Fruit fly (Drosophila melanogaster) whole organism, embryonic: ENCODE results near the gene CG1801.

ENCODE experiments used
- Atf-2 ChIP-seq: fragments of 200-800 bp; sonication (Bioruptor generic); optimal IDR thresholded peaks from 2 replicates; lab custom pipeline; 2016; ENCODE audit warnings: missing biosample characterization, missing genetic modification characterization
- BEAF-32 ChIP-seq: fragments of 200-800 bp; sonication (Bioruptor generic); optimal IDR thresholded peaks from 3 replicates; lab custom pipeline; 2017; ENCODE audit warnings: missing biosample characterization, missing genetic modification characterization, mild to moderate bottlenecking, moderate library complexity, missing genetic modification reagents
- BtbVII ChIP-seq: fragments of 200-800 bp; sonication (Bioruptor generic); optimal IDR thresholded peaks from 3 replicates; lab custom pipeline; 2017; ENCODE audit warnings: missing biosample characterization, mild to moderate bottlenecking, missing genetic modification characterization
- CG10209 ChIP-seq: fragments of 200-800 bp; sonication (Bioruptor generic); optimal IDR thresholded peaks from 3 replicates; lab custom pipeline; 2017; ENCODE audit warnings: missing biosample characterization, mild to moderate bottlenecking, missing genetic modification characterization, missing genetic modification reagents
- CG11085 ChIP-seq: fragments of 200-800 bp; sonication (Bioruptor generic); IDR thresholded peaks from 2 replicates; pipeline ENCODE4 v1.3.6; 2022; ENCODE audit warnings: missing biosample characterization, missing genetic modification characterization
- CG11723 ChIP-seq: fragments of 200-800 bp; sonication (Bioruptor generic); optimal IDR thresholded peaks from 2 replicates; lab custom pipeline; 2017; ENCODE audit warnings: missing biosample characterization, mild to moderate bottlenecking, missing genetic modification characterization
- CG12769 ChIP-seq: fragments of 200-800 bp; sonication (Bioruptor generic); optimal IDR thresholded peaks from 2 replicates; lab custom pipeline; 2019; ENCODE audit warnings: missing biosample characterization, mild to moderate bottlenecking, missing genetic modification characterization, moderate library complexity
- CG13287 ChIP-seq: fragments of 200-800 bp; sonication (Bioruptor generic); IDR thresholded peaks from 2 replicates; pipeline ENCODE4 v1.3.6; 2022; ENCODE audit warnings: missing biosample characterization, missing genetic modification characterization; ENCODE audit not compliant: partially characterized antibody
- CG13775 ChIP-seq: fragments of 200-800 bp; sonication (Bioruptor generic); optimal IDR thresholded peaks from 3 replicates; lab custom pipeline; 2017; ENCODE audit warnings: missing biosample characterization, mild to moderate bottlenecking, missing genetic modification characterization
- CG14441 ChIP-seq: fragments of 200-800 bp; sonication (Bioruptor generic); IDR thresholded peaks from 2 replicates; pipeline ENCODE4 v1.3.6; 2022; ENCODE audit warnings: missing biosample characterization, missing genetic modification characterization
- CG16863 ChIP-seq: fragments of 200-800 bp; sonication (Bioruptor generic); optimal IDR thresholded peaks from 3 replicates; lab custom pipeline; 2016; ENCODE audit warnings: missing biosample characterization, missing genetic modification characterization
- CG2199 ChIP-seq: fragments of 200-800 bp; sonication (Bioruptor generic); IDR thresholded peaks from 3 replicates; pipeline ENCODE4 v1.3.6; 2022; ENCODE audit warnings: missing biosample characterization, missing genetic modification characterization
- CG2202 ChIP-seq: fragments of 200-800 bp; sonication (Bioruptor generic); optimal IDR thresholded peaks from 2 replicates; lab custom pipeline; 2018; ENCODE audit warnings: missing biosample characterization, mild to moderate bottlenecking, missing genetic modification characterization
- CG2678 ChIP-seq: fragments of 200-800 bp; sonication (Bioruptor generic); optimal IDR thresholded peaks from 3 replicates; lab custom pipeline; 2019; ENCODE audit warnings: missing biosample characterization, mild to moderate bottlenecking, missing genetic modification characterization, moderate library complexity
- CG31365 ChIP-seq: fragments of 200-800 bp; sonication (Bioruptor generic); optimal IDR thresholded peaks from 2 replicates; lab custom pipeline; 2018; ENCODE audit warnings: missing biosample characterization, mild to moderate bottlenecking, missing genetic modification characterization
- CG32532 ChIP-seq: fragments of 200-800 bp; sonication (Bioruptor generic); IDR thresholded peaks from 2 replicates; pipeline ENCODE4 v1.3.6; 2022; ENCODE audit warnings: missing biosample characterization, missing genetic modification characterization
- CG33557 ChIP-seq: fragments of 200-800 bp; sonication (Bioruptor generic); optimal IDR thresholded peaks from 2 replicates; lab custom pipeline; 2019; ENCODE audit warnings: missing biosample characterization, mild to moderate bottlenecking, missing genetic modification characterization, moderate library complexity
- CG34376 ChIP-seq: fragments of 200-800 bp; sonication (Bioruptor generic); optimal IDR thresholded peaks from 2 replicates; lab custom pipeline; 2018; ENCODE audit warnings: missing biosample characterization, mild to moderate bottlenecking, missing genetic modification characterization
- CG4820 ChIP-seq: fragments of 200-800 bp; sonication (Bioruptor generic); optimal IDR thresholded peaks from 3 replicates; lab custom pipeline; 2016; ENCODE audit warnings: missing biosample characterization, missing genetic modification characterization
- CG6765 ChIP-seq: fragments of 200-800 bp; sonication (Bioruptor generic); optimal IDR thresholded peaks from 3 replicates; lab custom pipeline; 2017; ENCODE audit warnings: missing biosample characterization, mild to moderate bottlenecking, missing genetic modification characterization
- CG7839 ChIP-seq: fragments of 200-800 bp; sonication (Bioruptor generic); optimal IDR thresholded peaks from 3 replicates; lab custom pipeline; 2018; ENCODE audit warnings: missing biosample characterization, mild to moderate bottlenecking, missing genetic modification characterization, moderate library complexity
- CG9215 ChIP-seq: fragments of 200-800 bp; sonication (Bioruptor generic); IDR thresholded peaks from 2 replicates; pipeline ENCODE4 v1.3.6; 2022; ENCODE audit warnings: missing biosample characterization, missing genetic modification characterization
- CG9932 ChIP-seq: fragments of 200-800 bp; sonication (Bioruptor generic); IDR thresholded peaks from 2 replicates; pipeline ENCODE4 v1.3.6; 2022; ENCODE audit warnings: missing biosample characterization, missing genetic modification characterization
- D ChIP-seq, 2 experiments: fragments of 200-800 bp in 1 of 2; fragments of >200 bp in 1 of 2; sonication (Bioruptor generic) in 1 of 2; optimal IDR thresholded peaks; 2 replicates in 1 of 2; 3 replicates in 1 of 2; lab custom pipeline; 2017; ENCODE audit warnings: mild to moderate bottlenecking in 1 of 2, missing biosample characterization in 1 of 2, missing genetic modification characterization in 1 of 2, missing genetic modification reagents in 1 of 2
- D19B ChIP-seq: fragments of 200-800 bp; sonication (Bioruptor generic); optimal IDR thresholded peaks from 2 replicates; lab custom pipeline; 2017; ENCODE audit warnings: missing biosample characterization, mild to moderate bottlenecking, missing genetic modification characterization
- Doc3 ChIP-seq: fragments of 200-800 bp; sonication (Bioruptor generic); IDR thresholded peaks from 3 replicates; pipeline ENCODE4 v1.3.6; 2022; ENCODE audit warnings: missing biosample characterization, missing genetic modification characterization; ENCODE audit not compliant: partially characterized antibody
- Dref ChIP-seq: fragments of 200-800 bp; sonication (Bioruptor generic); IDR thresholded peaks from 2 replicates; pipeline ENCODE4 v1.3.6; 2022; ENCODE audit warnings: missing biosample characterization, missing genetic modification characterization
- Ets65A ChIP-seq: fragments of 200-800 bp; sonication (Bioruptor generic); peaks from one replicate; lab custom pipeline; 2016; ENCODE audit warnings: missing biosample characterization, missing genetic modification characterization
- HmgD ChIP-seq: fragments of 200-800 bp; sonication (Bioruptor generic); optimal IDR thresholded peaks from 3 replicates; lab custom pipeline; 2016; ENCODE audit warnings: missing biosample characterization, missing genetic modification characterization
- Jarid2 ChIP-seq: fragments of 200-800 bp; sonication (Bioruptor generic); optimal IDR thresholded peaks from 3 replicates; lab custom pipeline; 2017; ENCODE audit warnings: mild to moderate bottlenecking, missing biosample characterization, missing genetic modification reagents, missing genetic modification characterization
- MTF-1 ChIP-seq: fragments of 200-800 bp; sonication (Bioruptor generic); optimal IDR thresholded peaks from 2 replicates; lab custom pipeline; 2018; ENCODE audit warnings: missing biosample characterization, mild to moderate bottlenecking, missing genetic modification characterization, borderline replicate concordance
- Meics ChIP-seq: fragments of 200-800 bp; sonication (Bioruptor generic); optimal IDR thresholded peaks from 2 replicates; lab custom pipeline; 2017; ENCODE audit warnings: missing biosample characterization, mild to moderate bottlenecking, missing genetic modification characterization
- Poxn ChIP-seq: fragments of 200-800 bp; sonication (Bioruptor generic); IDR thresholded peaks from 2 replicates; pipeline ENCODE4 v1.3.6; 2022; ENCODE audit warnings: missing biosample characterization, missing genetic modification characterization
- amos ChIP-seq: fragments of 200-800 bp; sonication (Bioruptor generic); IDR thresholded peaks from 2 replicates; pipeline ENCODE4 v1.3.6; 2022; ENCODE audit warnings: missing biosample characterization, missing genetic modification characterization; ENCODE audit not compliant: partially characterized antibody
- croc ChIP-seq: fragments of 200-800 bp; sonication (Bioruptor generic); conservative IDR thresholded peaks from 3 replicates; pipeline ENCODE4 v1.3.6; 2022; ENCODE audit warnings: missing biosample characterization, missing genetic modification characterization
- en ChIP-seq: fragments of 200-800 bp; sonication (Bioruptor generic); optimal IDR thresholded peaks from 2 replicates; lab custom pipeline; 2016; ENCODE audit warnings: missing biosample characterization, missing genetic modification characterization
- eve ChIP-seq, 2 experiments: fragments of >200 bp; optimal IDR thresholded peaks; 2 replicates each; lab custom pipeline; 2017; ENCODE audit warnings: missing biosample characterization in 2 of 2, missing genetic modification characterization in 2 of 2
- eyg ChIP-seq: fragments of 200-800 bp; sonication (Bioruptor generic); optimal IDR thresholded peaks from 3 replicates; lab custom pipeline; 2016; ENCODE audit warnings: missing biosample characterization, missing genetic modification characterization
- gem ChIP-seq: fragments of 200-800 bp; sonication (Bioruptor generic); optimal IDR thresholded peaks from 2 replicates; lab custom pipeline; 2019; ENCODE audit warnings: missing biosample characterization, mild to moderate bottlenecking, missing genetic modification characterization, moderate library complexity
- ken ChIP-seq: fragments of 200-800 bp; sonication (Bioruptor generic); IDR thresholded peaks from 3 replicates; pipeline ENCODE4 v1.3.6; 2022; ENCODE audit warnings: missing biosample characterization, missing genetic modification characterization
- lab ChIP-seq: fragments of 200-800 bp; sonication (Bioruptor generic); optimal IDR thresholded peaks from 3 replicates; lab custom pipeline; 2017; ENCODE audit warnings: missing biosample characterization, missing genetic modification characterization, mild to moderate bottlenecking, moderate library complexity, missing genetic modification reagents
- p53 ChIP-seq: fragments of 200-800 bp; sonication (Bioruptor generic); optimal IDR thresholded peaks from 2 replicates; lab custom pipeline; 2016; ENCODE audit warnings: missing biosample characterization, missing genetic modification characterization
- peb ChIP-seq: fragments of 200-800 bp; sonication (Bioruptor generic); IDR thresholded peaks from 2 replicates; pipeline ENCODE4 v1.3.6; 2022; ENCODE audit warnings: missing biosample characterization, missing genetic modification characterization
- psq ChIP-seq: fragments of 200-800 bp; sonication (Bioruptor generic); optimal IDR thresholded peaks from 2 replicates; lab custom pipeline; 2017; ENCODE audit warnings: missing biosample characterization, missing genetic modification characterization
- schlank ChIP-seq: fragments of 200-800 bp; sonication (Bioruptor generic); optimal IDR thresholded peaks from 2 replicates; lab custom pipeline; 2018; ENCODE audit warnings: missing biosample characterization, mild to moderate bottlenecking, missing genetic modification characterization
- sr ChIP-seq: fragments of 200-800 bp; sonication (Bioruptor generic); IDR thresholded peaks from 3 replicates; pipeline ENCODE4 v1.3.6; 2022; ENCODE audit warnings: missing biosample characterization, missing genetic modification characterization
- trem ChIP-seq: fragments of 200-800 bp; optimal IDR thresholded peaks from 3 replicates; lab custom pipeline; 2019; ENCODE audit warnings: missing biosample characterization, mild to moderate bottlenecking, missing genetic modification characterization, moderate library complexity
- wdn ChIP-seq: fragments of 200-800 bp; sonication (Bioruptor generic); IDR thresholded peaks from 2 replicates; pipeline ENCODE4 v1.3.6; 2022; ENCODE audit warnings: missing biosample characterization, missing genetic modification characterization

Gene CG1801

DNA sequence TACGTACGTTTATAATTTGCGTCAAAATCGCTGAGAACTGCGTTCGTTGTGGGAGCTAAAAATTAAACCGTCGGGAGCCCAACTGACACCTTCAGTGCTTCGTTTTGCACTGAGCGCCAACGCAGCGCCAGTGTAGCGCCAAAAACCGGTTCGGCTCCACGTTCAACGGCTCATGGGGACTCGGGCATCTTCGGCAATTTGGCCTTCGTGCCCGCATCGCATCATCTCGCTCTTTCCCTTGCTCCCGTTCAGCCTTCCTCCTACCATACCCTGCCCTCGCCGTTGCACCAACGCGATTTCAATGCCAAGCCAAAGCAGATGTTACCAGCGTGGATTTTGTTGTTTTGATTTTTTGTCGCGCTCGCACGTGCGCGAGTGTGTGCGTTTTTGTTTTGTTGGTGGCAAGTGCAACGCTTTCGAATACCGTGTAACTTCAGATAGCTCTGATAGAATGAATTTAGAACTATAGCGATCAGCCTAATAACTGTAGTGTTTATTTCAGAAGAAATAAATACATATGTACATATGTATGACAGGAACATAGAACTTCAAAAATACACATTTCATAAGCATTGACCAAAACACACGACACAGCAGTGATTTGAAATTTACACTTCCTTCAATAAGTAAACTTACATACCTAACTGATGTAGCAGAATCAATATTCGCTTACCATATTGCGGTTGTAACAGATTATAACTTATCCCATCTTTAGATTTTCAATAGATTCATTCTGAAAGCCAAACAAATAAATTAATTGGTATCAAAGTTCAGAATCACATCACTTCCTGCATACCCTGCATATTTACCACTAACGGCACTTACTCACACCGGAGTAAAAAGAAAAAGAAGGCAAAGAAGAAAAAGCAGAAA is 36.0 kb downstream of the CG1801 start, which contains the start of gene Mnr (continued):
- TF ChIP-seq schlank (no peak), Doc3 (GFP tag; lab: Robert Waterston, UW) (no peak), CG2202 (tag; lab: Kevin White, UChicago) (no peak), CG12769 (tag; lab: Kevin White, UChicago) (peak; percentile 96), Jarid2 (GFP tag; lab: Kevin White, UChicago) (peak; percentile 80), CG6765 (GFP tag; lab: Kevin White, UChicago) (no peak), BtbVII (GFP tag; lab: Kevin White, UChicago) (no peak), CG32532 (peak; percentile 48; the same call in 1 of the 2 replicates), croc (GFP tag; lab: Robert Waterston, UW) (no peak), CG13287 (peak; percentile 45), psq (GFP tag; lab: Kevin White, UChicago) (no peak), CG33557 (GFP tag; lab: Kevin White, UChicago) (no peak), CG14441 (GFP tag; lab: Robert Waterston, UW) (0 out of 2 replicates have a peak, but pooled peaks have one; percentile 25), D (optimal IDR thresholded peaks at IDR 0.05; lab: Kevin White, UChicago) (no peak), D (GFP tag; optimal IDR thresholded peaks at IDR 0.05; lab: Kevin White, UChicago) (no peak), CG31365 (tag; lab: Kevin White, UChicago) (no peak), CG34376 (GFP tag; lab: Kevin White, UChicago) (peak; percentile 61), CG9932 (GFP tag; lab: Robert Waterston, UW) (no peak; the same call in 1 of the 2 replicates), CG9215 (no peak; the same call in 1 of the 2 replicates), ken (GFP tag; lab: Robert Waterston, UW) (no peak), gem (no peak), sr (GFP tag; lab: Robert Waterston, UW) (0 out of 3 replicates have a peak, but pooled peaks have one; percentile 36), Ets65A (GFP tag; lab: Kevin White, UChicago) (no peak), Atf-2 (GFP tag; lab: Kevin White, UChicago) (no peak), Dref (GFP tag; lab: Robert Waterston, UW) (no peak), CG10209 (GFP tag; lab: Kevin White, UChicago) (no peak), trem (tag; lab: Kevin White, UChicago) (no peak), en (GFP tag; lab: Kevin White, UChicago) (no peak), BEAF-32 (GFP tag; lab: Kevin White, UChicago) (no peak), p53 (GFP tag; lab: Kevin White, UChicago) (no peak), D19B (GFP tag; lab: Kevin White, UChicago) (peak; percentile 76), CG4820 (GFP tag; lab: Kevin White, UChicago) (no peak), CG16863 (GFP tag; lab: Kevin White, UChicago) (no peak), Poxn (GFP tag; lab: Robert Waterston, UW) (no peak), eyg (GFP tag; lab: Kevin White, UChicago) (no peak), wdn (GFP tag; lab: Robert Waterston, UW) (no peak), amos (GFP tag; lab: Robert Waterston, UW) (no peak; the same call in 1 of the 2 replicates), CG2199 (peak; percentile 63; the same call in 1 of the 3 replicates), peb (GFP tag; lab: Robert Waterston, UW) (no peak), MTF-1 (GFP tag; lab: Kevin White, UChicago) (peak; percentile 61), CG11723 (GFP tag; lab: Kevin White, UChicago) (no peak), Meics (no peak), HmgD (GFP tag; lab: Kevin White, UChicago) (no peak), CG13775 (GFP tag; lab: Kevin White, UChicago) (no peak), CG2678 (tag; lab: Kevin White, UChicago) (peak; percentile 13), lab (GFP tag; lab: Kevin White, UChicago) (peak; percentile 25), CG7839 (tag; lab: Kevin White, UChicago) (no peak), CG11085 (GFP tag; lab: Robert Waterston, UW) (no peak), eve (GFP tag; optimal IDR thresholded peaks at IDR 0.05; lab: Kevin White, UChicago) (peak in 1 of 2 experiments; percentile 65)
